Fruit fly (Drosophila melanogaster) whole organism, embryonic: ENCODE measurements around the gene CG32074.

Experiments
- C15 ChIP-seq: fragments of 200-800 bp; sonication (Bioruptor generic); IDR thresholded peaks from 3 replicates; pipeline ENCODE4 v1.3.6; 2022; ENCODE audit warnings: missing biosample characterization, missing genetic modification characterization
- CG10366 ChIP-seq: fragments of 200-800 bp; sonication (Bioruptor generic); IDR thresholded peaks from 2 replicates; pipeline ENCODE4 v1.3.6; 2022; ENCODE audit warnings: missing biosample characterization, missing genetic modification characterization
- CG10462 ChIP-seq: fragments of 200-800 bp; sonication (Bioruptor generic); optimal IDR thresholded peaks from 2 replicates; lab custom pipeline; 2016; ENCODE audit warnings: missing biosample characterization, missing genetic modification characterization
- CG12769 ChIP-seq: fragments of 200-800 bp; sonication (Bioruptor generic); optimal IDR thresholded peaks from 2 replicates; lab custom pipeline; 2019; ENCODE audit warnings: missing biosample characterization, mild to moderate bottlenecking, missing genetic modification characterization, moderate library complexity
- CG13424 ChIP-seq: fragments of 200-800 bp; sonication (Bioruptor generic); optimal IDR thresholded peaks from 2 replicates; lab custom pipeline; 2019; ENCODE audit warnings: missing biosample characterization, mild to moderate bottlenecking, missing genetic modification characterization, moderate library complexity
- CG14441 ChIP-seq: fragments of 200-800 bp; sonication (Bioruptor generic); IDR thresholded peaks from 2 replicates; pipeline ENCODE4 v1.3.6; 2022; ENCODE audit warnings: missing biosample characterization, missing genetic modification characterization
- CG14965 ChIP-seq: fragments of 200-800 bp; sonication (Bioruptor generic); optimal IDR thresholded peaks from 2 replicates; lab custom pipeline; 2016; ENCODE audit warnings: missing biosample characterization, missing genetic modification characterization, borderline replicate concordance
- CG16813 ChIP-seq: fragments of 200-800 bp; sonication (Bioruptor generic); IDR thresholded peaks from 3 replicates; pipeline ENCODE4 v1.3.6; 2022; ENCODE audit warnings: missing biosample characterization, missing genetic modification characterization; ENCODE audit not compliant: partially characterized antibody
- CG18764 ChIP-seq: fragments of 200-800 bp; sonication (Bioruptor generic); optimal IDR thresholded peaks from 3 replicates; lab custom pipeline; 2016; ENCODE audit warnings: missing biosample characterization, missing genetic modification characterization
- CG2120 ChIP-seq: fragments of 200-800 bp; sonication (Bioruptor generic); optimal IDR thresholded peaks from 3 replicates; lab custom pipeline; 2016; ENCODE audit warnings: missing biosample characterization, missing genetic modification characterization
- CG2202 ChIP-seq: fragments of 200-800 bp; sonication (Bioruptor generic); optimal IDR thresholded peaks from 2 replicates; lab custom pipeline; 2018; ENCODE audit warnings: missing biosample characterization, mild to moderate bottlenecking, missing genetic modification characterization
- CG2678 ChIP-seq: fragments of 200-800 bp; sonication (Bioruptor generic); optimal IDR thresholded peaks from 3 replicates; lab custom pipeline; 2019; ENCODE audit warnings: missing biosample characterization, mild to moderate bottlenecking, missing genetic modification characterization, moderate library complexity
- CG31388 ChIP-seq: fragments of 200-800 bp; sonication (Bioruptor generic); optimal IDR thresholded peaks from 2 replicates; lab custom pipeline; 2016; ENCODE audit warnings: missing biosample characterization, missing genetic modification characterization
- CG32532 ChIP-seq: fragments of 200-800 bp; sonication (Bioruptor generic); IDR thresholded peaks from 2 replicates; pipeline ENCODE4 v1.3.6; 2022; ENCODE audit warnings: missing biosample characterization, missing genetic modification characterization
- CG33557 ChIP-seq: fragments of 200-800 bp; sonication (Bioruptor generic); optimal IDR thresholded peaks from 2 replicates; lab custom pipeline; 2019; ENCODE audit warnings: missing biosample characterization, mild to moderate bottlenecking, missing genetic modification characterization, moderate library complexity
- CG34224 ChIP-seq: fragments of 200-800 bp; sonication (Bioruptor generic); IDR thresholded peaks from 3 replicates; pipeline ENCODE4 v1.3.6; 2022; ENCODE audit warnings: missing biosample characterization, missing genetic modification characterization; ENCODE audit not compliant: partially characterized antibody
- CG4820 ChIP-seq: fragments of 200-800 bp; sonication (Bioruptor generic); optimal IDR thresholded peaks from 3 replicates; lab custom pipeline; 2016; ENCODE audit warnings: missing biosample characterization, missing genetic modification characterization
- CG7839 ChIP-seq: fragments of 200-800 bp; sonication (Bioruptor generic); optimal IDR thresholded peaks from 3 replicates; lab custom pipeline; 2018; ENCODE audit warnings: missing biosample characterization, mild to moderate bottlenecking, missing genetic modification characterization, moderate library complexity
- CG8089 ChIP-seq: fragments of 200-800 bp; sonication (Bioruptor generic); optimal IDR thresholded peaks from 3 replicates; lab custom pipeline; 2016; ENCODE audit warnings: missing biosample characterization, missing genetic modification characterization
- CG8281 ChIP-seq: fragments of 200-800 bp; sonication (Bioruptor generic); optimal IDR thresholded peaks from 2 replicates; lab custom pipeline; 2018; ENCODE audit warnings: missing biosample characterization, mild to moderate bottlenecking, missing genetic modification characterization, moderate library complexity
- CG8290 ChIP-seq, 3 experiments: fragments of 200-800 bp; sonication (Bioruptor generic); optimal IDR thresholded peaks; 2 replicates each; lab custom pipeline; 2016 to 2019; ENCODE audit warnings: missing biosample characterization in 3 of 3, missing genetic modification characterization in 3 of 3, mild to moderate bottlenecking in 2 of 3, moderate library complexity in 1 of 3
- Dll ChIP-seq: fragments of 200-800 bp; sonication (Bioruptor generic); IDR thresholded peaks from 4 replicates; pipeline ENCODE4 v1.3.6; 2022; ENCODE audit warnings: missing biosample characterization, missing genetic modification characterization; ENCODE audit not compliant: partially characterized antibody
- ERR ChIP-seq: fragments of 200-800 bp; sonication (Bioruptor generic); optimal IDR thresholded peaks from 2 replicates; lab custom pipeline; 2016; ENCODE audit warnings: missing biosample characterization, missing genetic modification characterization
- Elba2 ChIP-seq: fragments of 200-800 bp; sonication (Bioruptor generic); optimal IDR thresholded peaks from 3 replicates; lab custom pipeline; 2016; ENCODE audit warnings: missing biosample characterization, missing genetic modification characterization
- Gug ChIP-seq: fragments of 200-800 bp; sonication (Bioruptor generic); IDR thresholded peaks from 4 replicates; pipeline ENCODE4 v1.3.6; 2022; ENCODE audit warnings: missing biosample characterization, missing genetic modification characterization
- H2.0 ChIP-seq: fragments of 200-800 bp; sonication (Bioruptor generic); IDR thresholded peaks from 2 replicates; pipeline ENCODE4 v1.3.6; 2022; ENCODE audit warnings: missing biosample characterization, missing genetic modification characterization
- HHEX ChIP-seq: fragments of 200-800 bp; sonication (Bioruptor generic); optimal IDR thresholded peaks from 3 replicates; lab custom pipeline; 2017; ENCODE audit warnings: missing biosample characterization, mild to moderate bottlenecking, missing genetic modification characterization, missing genetic modification reagents
- Hr78 ChIP-seq, 2 experiments: fragments of 200-800 bp in 1 of 2; fragments of >200 bp in 1 of 2; sonication (Bioruptor generic) in 1 of 2; optimal IDR thresholded peaks; 2 replicates each; lab custom pipeline; 2017 to 2019; ENCODE audit warnings: missing biosample characterization in 2 of 2, missing genetic modification characterization in 2 of 2, mild to moderate bottlenecking in 1 of 2, moderate library complexity in 1 of 2
- MTF-1 ChIP-seq: fragments of 200-800 bp; sonication (Bioruptor generic); optimal IDR thresholded peaks from 2 replicates; lab custom pipeline; 2018; ENCODE audit warnings: missing biosample characterization, mild to moderate bottlenecking, missing genetic modification characterization, borderline replicate concordance
- Mrtf ChIP-seq: fragments of 200-800 bp; sonication (Bioruptor generic); IDR thresholded peaks from 3 replicates; pipeline ENCODE4 v1.3.6; 2022; ENCODE audit warnings: missing biosample characterization, missing genetic modification characterization
- NfI ChIP-seq: fragments of 200-800 bp; sonication (Bioruptor generic); optimal IDR thresholded peaks from 3 replicates; lab custom pipeline; 2018; ENCODE audit warnings: missing biosample characterization, mild to moderate bottlenecking, missing genetic modification characterization, moderate library complexity
- Optix ChIP-seq: fragments of 200-800 bp; sonication (Bioruptor generic); IDR thresholded peaks from 3 replicates; pipeline ENCODE4 v1.3.6; 2022; ENCODE audit warnings: missing biosample characterization, missing genetic modification characterization
- Sin3A ChIP-seq: fragments of >200 bp; optimal IDR thresholded peaks from 2 replicates; lab custom pipeline; 2018
- Six4 ChIP-seq: fragments of 200-800 bp; sonication (Bioruptor generic); optimal IDR thresholded peaks from 2 replicates; lab custom pipeline; 2016; ENCODE audit warnings: missing biosample characterization, missing genetic modification characterization
- Trl ChIP-seq, 3 experiments: fragments of >200 bp in 2 of 3; fragments of 200-800 bp in 1 of 3; sonication (Bioruptor generic) in 1 of 3; optimal IDR thresholded peaks; 2 replicates in 1 of 3; 3 replicates in 2 of 3; lab custom pipeline; 2016 to 2017; ENCODE audit warnings: missing biosample characterization in 1 of 3, missing genetic modification characterization in 1 of 3
- croc ChIP-seq: fragments of 200-800 bp; sonication (Bioruptor generic); conservative IDR thresholded peaks from 3 replicates; pipeline ENCODE4 v1.3.6; 2022; ENCODE audit warnings: missing biosample characterization, missing genetic modification characterization
- dpn ChIP-seq, 2 experiments: fragments of 200-800 bp; sonication (Bioruptor generic); optimal IDR thresholded peaks; 3 replicates each; lab custom pipeline; 2016; ENCODE audit warnings: missing biosample characterization in 2 of 2, missing genetic modification characterization in 2 of 2
- emc ChIP-seq: fragments of 200-800 bp; sonication (Bioruptor generic); optimal IDR thresholded peaks from 2 replicates; lab custom pipeline; 2016; ENCODE audit warnings: missing biosample characterization, missing genetic modification characterization
- eve ChIP-seq, 2 experiments: fragments of >200 bp; optimal IDR thresholded peaks; 2 replicates each; lab custom pipeline; 2017; ENCODE audit warnings: missing biosample characterization in 2 of 2, missing genetic modification characterization in 2 of 2
- gem ChIP-seq: fragments of 200-800 bp; sonication (Bioruptor generic); optimal IDR thresholded peaks from 2 replicates; lab custom pipeline; 2019; ENCODE audit warnings: missing biosample characterization, mild to moderate bottlenecking, missing genetic modification characterization, moderate library complexity
- lmd ChIP-seq: fragments of 200-800 bp; sonication (Bioruptor generic); IDR thresholded peaks from 2 replicates; pipeline ENCODE4 v1.3.6; 2022; ENCODE audit warnings: missing biosample characterization, missing genetic modification characterization
- lola ChIP-seq, 3 experiments: fragments of >200 bp in 2 of 3; fragments of 200-800 bp in 1 of 3; sonication (Bioruptor generic) in 1 of 3; optimal IDR thresholded peaks; 2 replicates each; lab custom pipeline; 2017 to 2019; ENCODE audit warnings: missing biosample characterization in 3 of 3, missing genetic modification characterization in 3 of 3, mild to moderate bottlenecking in 1 of 3, moderate library complexity in 1 of 3
- nerfin-2 ChIP-seq: fragments of 200-800 bp; sonication (Bioruptor generic); IDR thresholded peaks from 2 replicates; pipeline ENCODE4 v1.3.6; 2022; ENCODE audit warnings: missing biosample characterization, missing genetic modification characterization; ENCODE audit not compliant: partially characterized antibody
- pho ChIP-seq: fragments of 200-800 bp; sonication (Bioruptor generic); optimal IDR thresholded peaks from 2 replicates; lab custom pipeline; 2016; ENCODE audit warnings: missing biosample characterization, missing genetic modification characterization
- prd ChIP-seq, 3 experiments: fragments of >200 bp in 2 of 3; fragments of 200-800 bp in 1 of 3; sonication (Bioruptor generic) in 1 of 3; optimal IDR thresholded peaks in 2 of 3; IDR thresholded peaks in 1 of 3; 2 replicates in 2 of 3; 3 replicates in 1 of 3; pipeline versions ENCODE4 v1.3.6 to Lab custom; 2017 to 2022; ENCODE audit warnings: missing biosample characterization in 1 of 3, missing genetic modification characterization in 1 of 3
- ranshi ChIP-seq: fragments of 200-800 bp; sonication (Bioruptor generic); IDR thresholded peaks from 2 replicates; pipeline ENCODE4 v1.3.6; 2022; ENCODE audit warnings: missing biosample characterization, missing genetic modification characterization
- scrt ChIP-seq: fragments of 200-800 bp; sonication (Bioruptor generic); optimal IDR thresholded peaks from 2 replicates; lab custom pipeline; 2018; ENCODE audit warnings: missing biosample characterization, mild to moderate bottlenecking, missing genetic modification characterization, moderate library complexity
- vvl ChIP-seq: fragments of 200-800 bp; sonication (Bioruptor generic); IDR thresholded peaks from 2 replicates; pipeline ENCODE4 v1.3.6; 2022; ENCODE audit warnings: missing biosample characterization, missing genetic modification characterization

Gene CG32074

DNA sequence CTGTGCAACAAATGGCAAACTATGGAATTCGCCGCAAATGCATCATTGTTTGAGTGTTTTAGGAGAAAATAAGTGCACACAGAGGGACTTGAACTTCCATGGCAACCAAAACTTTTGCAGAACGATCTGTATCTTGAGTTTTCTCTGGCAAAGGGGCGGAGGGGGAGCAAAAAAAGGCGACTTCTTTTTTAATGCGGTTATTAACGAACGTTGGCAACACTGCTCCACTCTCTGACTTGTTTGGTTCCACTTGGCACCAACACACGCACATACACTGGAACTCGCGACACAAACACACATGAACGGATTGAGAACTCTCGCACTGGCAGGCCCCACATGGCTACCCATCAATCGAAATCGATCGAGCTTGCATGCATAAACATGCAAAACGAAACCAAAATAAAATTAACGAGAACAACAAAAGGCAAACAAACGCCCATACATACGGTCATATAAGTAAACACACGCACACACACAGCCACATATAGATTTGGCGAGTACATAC lies 12.7 kb downstream of the CG32074 start (continued):
- TF ChIP-seq CG2120 (GFP tag; lab: Kevin White, UChicago), result no peak
- TF ChIP-seq prd (optimal IDR thresholded peaks at IDR 0.05; lab: Kevin White, UChicago), result no peak
- TF ChIP-seq prd (GFP tag; IDR thresholded peaks at IDR 0.05; lab: Robert Waterston, UW), result 0 out of 3 replicates have a peak, but pooled peaks have one; percentile 9
- 0 out of 3 replicates have a peak, but pooled peaks have one; percentile 13 for TF ChIP-seq CG16813 (GFP tag; lab: Robert Waterston, UW)
- TF ChIP-seq CG31388, result no peak
- no peak for TF ChIP-seq CG2678 (tag; lab: Kevin White, UChicago)
- no peak for TF ChIP-seq HHEX (GFP tag; lab: Kevin White, UChicago)
- TF ChIP-seq CG7839 (tag; lab: Kevin White, UChicago), result no peak
- TF ChIP-seq Mrtf (GFP tag; lab: Robert Waterston, UW), result 0 out of 3 replicates have a peak, but pooled peaks have one; percentile 28
- 0 out of 3 replicates have a peak, but pooled peaks have one; percentile 29 for TF ChIP-seq Optix
- TF ChIP-seq CG34224 (GFP tag; lab: Robert Waterston, UW), result 0 out of 3 replicates have a peak, but pooled peaks have one; percentile 51
- TF ChIP-seq pho (GFP tag; lab: Kevin White, UChicago), result no peak
- TF ChIP-seq MTF-1 (GFP tag; lab: Kevin White, UChicago), result no peak
- TF ChIP-seq ERR, result no peak
- no peak for TF ChIP-seq Dll (GFP tag; lab: Robert Waterston, UW)
- TF ChIP-seq lola (GFP tag; optimal IDR thresholded peaks at IDR 0.05; lab: Kevin White, UChicago), result no peak
- peak; percentile 45 for TF ChIP-seq lmd (GFP tag; lab: Robert Waterston, UW)
- no peak for TF ChIP-seq Elba2 (GFP tag; lab: Kevin White, UChicago)
- no peak for TF ChIP-seq emc (GFP tag; lab: Kevin White, UChicago)
- no peak for TF ChIP-seq nerfin-2 (GFP tag; lab: Robert Waterston, UW)
- TF ChIP-seq ranshi (GFP tag; lab: Robert Waterston, UW), result no peak
- TF ChIP-seq NfI (GFP tag; lab: Kevin White, UChicago), result no peak
- TF ChIP-seq dpn (GFP tag; optimal IDR thresholded peaks at IDR 0.05; lab: Kevin White, UChicago), result peak in 1 of 2 experiments; percentile 3
- TF ChIP-seq CG2202 (tag; lab: Kevin White, UChicago), result no peak
- TF ChIP-seq H2.0 (GFP tag; lab: Robert Waterston, UW), result peak; percentile 5; the same call in 1 of the 2 replicates
- TF ChIP-seq CG8290 (GFP tag; optimal IDR thresholded peaks at IDR 0.05; lab: Kevin White, UChicago), result no peak
- TF ChIP-seq CG8290 (tag; optimal IDR thresholded peaks at IDR 0.05; lab: Kevin White, UChicago), result peak in 1 of 2 experiments; percentile 59
- TF ChIP-seq scrt (GFP tag; lab: Kevin White, UChicago), result no peak
- peak; percentile 63 for TF ChIP-seq CG32532 (GFP tag; lab: Robert Waterston, UW)
- TF ChIP-seq Trl (optimal IDR thresholded peaks at IDR 0.05; lab: Kevin White, UChicago), result peak in 1 of 2 experiments; percentile 5
- peak; percentile 10 for TF ChIP-seq Trl (GFP tag; optimal IDR thresholded peaks at IDR 0.05; lab: Kevin White, UChicago)
- TF ChIP-seq eve (GFP tag; optimal IDR thresholded peaks at IDR 0.05; lab: Kevin White, UChicago), result no peak
- TF ChIP-seq CG14965 (GFP tag; lab: Kevin White, UChicago), result no peak
- no peak for TF ChIP-seq Six4
- no peak for TF ChIP-seq CG18764
- no peak for TF ChIP-seq CG33557
- no peak for TF ChIP-seq CG13424
- TF ChIP-seq CG8281, result no peak
- no peak for TF ChIP-seq C15 (GFP tag; lab: Robert Waterston, UW)
- peak; percentile 41 for TF ChIP-seq vvl (GFP tag; lab: Robert Waterston, UW)
- no peak for TF ChIP-seq CG10462 (GFP tag; lab: Kevin White, UChicago)
- peak; percentile 54; the same call in 1 of the 2 replicates for TF ChIP-seq CG14441 (GFP tag; lab: Robert Waterston, UW)
- TF ChIP-seq CG8089, result no peak
- peak; percentile 40; the same call in 1 of the 4 replicates for TF ChIP-seq Gug (GFP tag; lab: Robert Waterston, UW)
- TF ChIP-seq CG10366 (GFP tag; lab: Robert Waterston, UW), result peak; percentile 43; the same call in 1 of the 2 replicates
- no peak for TF ChIP-seq croc (GFP tag; lab: Robert Waterston, UW)
- peak; percentile 7 for TF ChIP-seq CG12769
- no peak for TF ChIP-seq CG4820
- no peak for TF ChIP-seq Hr78 (GFP tag; optimal IDR thresholded peaks at IDR 0.05; lab: Kevin White, UChicago)
- TF ChIP-seq Sin3A (lab: Kevin White, UChicago), result no peak
- no peak for TF ChIP-seq gem (tag; lab: Kevin White, UChicago)
